Worm (Caenorhabditis elegans) whole organism, L2 larva: ENCODE data around the gene W01B6.8.

ENCODE experiments used
- C34F6.9 ChIP-seq: fragments of 150-350 bp; optimal IDR thresholded peaks from 2 replicates; lab custom pipeline; 2014; ENCODE audit warnings: missing biosample characterization, missing genetic modification characterization
- mdl-1 ChIP-seq, 2 experiments: fragments of 150-350 bp in 1 of 2; sonication (generic microtip) in 1 of 2; optimal IDR thresholded peaks; 2 replicates each; lab custom pipeline; 2017; ENCODE audit warnings: missing biosample characterization in 2 of 2, missing genetic modification characterization in 2 of 2
- nhr-12 ChIP-seq: fragments of 150-350 bp; optimal IDR thresholded peaks from 2 replicates; lab custom pipeline; 2014; ENCODE audit warnings: missing biosample characterization, missing genetic modification characterization

DNA sequence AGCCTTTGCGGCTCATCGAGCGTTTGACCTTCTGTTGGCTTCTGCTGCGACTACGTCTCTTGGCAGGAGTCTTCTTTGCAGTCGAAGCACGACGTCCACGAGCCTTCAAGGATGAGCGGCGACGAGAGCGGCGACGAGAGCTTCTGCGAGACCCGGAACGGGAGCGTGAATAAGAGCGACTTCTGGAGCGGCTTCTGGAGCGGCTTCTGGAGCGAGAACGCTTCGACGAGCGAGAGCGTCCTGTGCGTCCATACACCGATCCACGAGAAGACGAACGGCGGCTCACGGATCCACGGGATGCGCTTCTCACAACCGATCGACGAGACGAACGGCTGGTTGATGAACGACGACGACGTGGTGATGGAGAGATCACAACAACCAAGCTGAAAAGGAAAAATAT lies 26.7 kb upstream of the W01B6.8 start:
- no peak for TF ChIP-seq nhr-12 (tag; lab: Kevin White, UChicago)
- no peak for TF ChIP-seq mdl-1 (tag; optimal IDR thresholded peaks at IDR 0.05; lab: Kevin White, UChicago)
- TF ChIP-seq C34F6.9 (tag; lab: Kevin White, UChicago), result no peak
